Worm (Caenorhabditis elegans) whole organism, young adult: ENCODE results near the gene srlf-27.

Source experiments
- B0261.1 ChIP-seq: sonication (generic microtip); optimal IDR thresholded peaks from 2 replicates; lab custom pipeline; 2016; ENCODE audit warnings: mild to moderate bottlenecking, missing genetic modification characterization, moderate library complexity, missing compliant biosample characterization
- F23B12.7 ChIP-seq: sonication (generic microtip); optimal IDR thresholded peaks from 2 replicates; lab custom pipeline; 2017; ENCODE audit warnings: missing genetic modification characterization, mild to moderate bottlenecking, missing compliant biosample characterization, antibody characterized with exemption, moderate library complexity; ENCODE audit not compliant: insufficient read depth
- F33H1.4 ChIP-seq: fragments of 200-800 bp; sonication (Bioruptor generic); IDR thresholded peaks from 2 replicates; pipeline ENCODE4 v1.3.6; 2022; ENCODE audit warnings: missing genetic modification reagents, missing genetic modification characterization, missing compliant biosample characterization
- F57C9.4 ChIP-seq: sonication (generic microtip); optimal IDR thresholded peaks from 2 replicates; lab custom pipeline; 2017; ENCODE audit warnings: mild to moderate bottlenecking, missing genetic modification characterization, missing compliant biosample characterization
- K12H6.12 ChIP-seq: fragments of 200-800 bp; sonication (Bioruptor generic); optimal IDR thresholded peaks from 2 replicates; lab custom pipeline; 2018; ENCODE audit warnings: mild to moderate bottlenecking, missing genetic modification characterization, missing compliant biosample characterization
- T07F8.4 ChIP-seq: sonication (generic microtip); optimal IDR thresholded peaks from 2 replicates; lab custom pipeline; 2016; ENCODE audit warnings: mild to moderate bottlenecking, missing genetic modification characterization, moderate library complexity, missing compliant biosample characterization
- T26A5.8 ChIP-seq: sonication (generic microtip); optimal IDR thresholded peaks from 2 replicates; lab custom pipeline; 2016; ENCODE audit warnings: missing genetic modification characterization, missing compliant biosample characterization
- ama-1 ChIP-seq, 3 experiments: fragments of 150-350 bp in 1 of 3; sonication (generic microtip) in 2 of 3; optimal IDR thresholded peaks; 2 replicates each; lab custom pipeline; 2014 to 2018; ENCODE audit warnings: missing biosample characterization in 2 of 3, missing genetic modification characterization in 2 of 3, missing genetic modification reagents in 2 of 3
- bed-2 ChIP-seq: fragments of 200-800 bp; sonication (Bioruptor generic); IDR thresholded peaks from 2 replicates; pipeline ENCODE4 v1.3.6; 2022; ENCODE audit warnings: missing genetic modification reagents, missing genetic modification characterization, missing compliant biosample characterization
- cebp-1 ChIP-seq, 2 experiments: fragments of 200-800 bp in 1 of 2; sonication (Bioruptor generic) in 1 of 2; sonication (generic microtip) in 1 of 2; IDR thresholded peaks in 1 of 2; optimal IDR thresholded peaks in 1 of 2; 2 replicates each; pipeline versions ENCODE4 v1.3.6 to Lab custom; 2017 to 2022; ENCODE audit warnings: missing compliant biosample characterization in 2 of 2, missing genetic modification characterization in 2 of 2, mild to moderate bottlenecking in 1 of 2, missing genetic modification reagents in 1 of 2, moderate library complexity in 1 of 2
- cebp-2 ChIP-seq: fragments of 200-800 bp; sonication (Bioruptor generic); IDR thresholded peaks from 2 replicates; pipeline ENCODE4 v1.3.6; 2022; ENCODE audit warnings: missing genetic modification characterization, missing compliant biosample characterization
- ceh-27 ChIP-seq: fragments of 200-800 bp; sonication (Bioruptor generic); optimal IDR thresholded peaks from 2 replicates; lab custom pipeline; 2018; ENCODE audit warnings: mild to moderate bottlenecking, missing genetic modification characterization, moderate library complexity, missing compliant biosample characterization
- chd-7 ChIP-seq: sonication (generic microtip); optimal IDR thresholded peaks from 2 replicates; lab custom pipeline; 2016; ENCODE audit warnings: mild to moderate bottlenecking, missing genetic modification characterization, moderate library complexity, missing compliant biosample characterization
- efl-1 ChIP-seq: fragments of 150-350 bp; optimal IDR thresholded peaks from 2 replicates; lab custom pipeline; 2014; ENCODE audit warnings: missing biosample characterization, missing genetic modification reagents, missing genetic modification characterization
- egrh-3 ChIP-seq: fragments of 200-800 bp; sonication (Bioruptor generic); IDR thresholded peaks from 2 replicates; pipeline ENCODE4 v1.3.6; 2022; ENCODE audit warnings: missing genetic modification reagents, missing genetic modification characterization, missing compliant biosample characterization
- ets-4 ChIP-seq: fragments of 200-800 bp; sonication (Bioruptor generic); optimal IDR thresholded peaks from 2 replicates; lab custom pipeline; 2018; ENCODE audit warnings: mild to moderate bottlenecking, missing genetic modification characterization, missing compliant biosample characterization
- him-1 ChIP-seq: sonication (generic microtip); optimal IDR thresholded peaks from 2 replicates; lab custom pipeline; 2016; ENCODE audit warnings: missing genotype, missing genetic modification reagents, missing genetic modification characterization, missing compliant biosample characterization
- hmg-1.2 ChIP-seq: fragments of 200-800 bp; sonication (Bioruptor generic); IDR thresholded peaks from 2 replicates; pipeline ENCODE4 v1.3.6; 2022; ENCODE audit warnings: missing genetic modification reagents, missing genetic modification characterization, missing compliant biosample characterization
- lin-35 ChIP-seq, 3 experiments: fragments of 150-350 bp in 2 of 3; sonication (generic microtip) in 1 of 3; optimal IDR thresholded peaks; 2 replicates each; lab custom pipeline; 2014 to 2018; ENCODE audit warnings: missing biosample characterization in 3 of 3, missing genetic modification characterization in 3 of 3, missing genetic modification reagents in 3 of 3
- madf-10 ChIP-seq: sonication (generic microtip); optimal IDR thresholded peaks from 2 replicates; lab custom pipeline; 2016; ENCODE audit warnings: mild to moderate bottlenecking, missing genetic modification characterization, missing compliant biosample characterization
- mes-4 ChIP-seq: sonication (generic microtip); optimal IDR thresholded peaks from 2 replicates; lab custom pipeline; 2016; ENCODE audit warnings: missing genotype, missing genetic modification characterization, missing compliant biosample characterization
- nfyb-1 ChIP-seq: fragments of 200-800 bp; sonication (Bioruptor generic); IDR thresholded peaks from 2 replicates; pipeline ENCODE4 v1.3.6; 2022; ENCODE audit warnings: missing genetic modification reagents, missing genetic modification characterization, missing compliant biosample characterization
- nhr-80 ChIP-seq: sonication (generic microtip); optimal IDR thresholded peaks from 2 replicates; lab custom pipeline; 2016; ENCODE audit warnings: missing genetic modification characterization, missing compliant biosample characterization
- pha-4 ChIP-seq: fragments of 150-350 bp; sonication (generic microtip); optimal IDR thresholded peaks from 2 replicates; lab custom pipeline; 2014; ENCODE audit warnings: missing biosample characterization, missing genetic modification reagents, missing genetic modification characterization
- repo-1 ChIP-seq: sonication (generic microtip); optimal IDR thresholded peaks from 2 replicates; lab custom pipeline; 2017; ENCODE audit warnings: mild to moderate bottlenecking, missing genetic modification characterization, missing compliant biosample characterization
- rpc-1 ChIP-seq, 2 experiments: fragments of 150-350 bp in 1 of 2; sonication (generic microtip) in 1 of 2; optimal IDR thresholded peaks; 2 replicates each; lab custom pipeline; 2014 to 2018; ENCODE audit warnings: missing biosample characterization in 1 of 2, missing genetic modification characterization in 1 of 2, missing genetic modification reagents in 1 of 2, missing genotype in 1 of 2
- snpc-1.1 ChIP-seq: sonication (generic microtip); optimal IDR thresholded peaks from 2 replicates; lab custom pipeline; 2017; ENCODE audit warnings: missing genetic modification characterization, mild to moderate bottlenecking, missing compliant biosample characterization, antibody characterized with exemption, moderate library complexity, missing genotype, missing genetic modification reagents; ENCODE audit not compliant: insufficient read depth
- snpc-4 ChIP-seq, 5 experiments: fragments of 150-350 bp in 1 of 5; sonication (generic microtip) in 4 of 5; optimal IDR thresholded peaks; 2 replicates each; lab custom pipeline; 2014 to 2018; ENCODE audit warnings: missing genetic modification characterization in 5 of 5, missing biosample characterization in 3 of 5, antibody characterized with exemption in 2 of 5, mild to moderate bottlenecking in 2 of 5, missing compliant biosample characterization in 2 of 5, missing genotype in 2 of 5, moderate library complexity in 2 of 5, missing genetic modification reagents in 1 of 5
- zfh-2 ChIP-seq: fragments of 200-800 bp; sonication (Bioruptor generic); conservative IDR thresholded peaks from 2 replicates; pipeline ENCODE4 v1.3.6; 2022; ENCODE audit warnings: missing genetic modification reagents, missing genetic modification characterization, missing compliant biosample characterization
- ztf-18 ChIP-seq: sonication (generic microtip); optimal IDR thresholded peaks from 2 replicates; lab custom pipeline; 2016; ENCODE audit warnings: missing genotype, mild to moderate bottlenecking, missing genetic modification characterization, missing compliant biosample characterization

The srlf-27 gene

ce11 chrIV:14616303-14616702 lies 21.2 kb upstream of the srlf-27 start, which contains the start of gene dmd-6:
TSS of gene dmd-6 (plus strand) at chrIV:14616603.
- TF ChIP-seq bed-2 (GFP tag; lab: Robert Waterston, UW) (no peak), snpc-1.1 (tag; lab: Kevin White, UChicago) (no peak), ama-1 (optimal IDR thresholded peaks at IDR 0.05; lab: Kevin White, UChicago) (peak; percentile 46), ama-1 (GFP tag; optimal IDR thresholded peaks at IDR 0.05; lab: Kevin White, UChicago) (no peak), him-1 (tag; lab: Kevin White, UChicago) (no peak)

ce11 chrIV:14617059-14617458 lies 20.5 kb upstream of the srlf-27 start:
- TF ChIP-seq ama-1 (optimal IDR thresholded peaks at IDR 0.05; lab: Kevin White, UChicago) = peak; percentile 59
- TF ChIP-seq ama-1 (GFP tag; optimal IDR thresholded peaks at IDR 0.05; lab: Kevin White, UChicago) = no peak
- no peak for TF ChIP-seq chd-7

- TF ChIP-seq efl-1 (peak; percentile 34), rpc-1 (optimal IDR thresholded peaks at IDR 0.05; lab: Kevin White, UChicago) (no peak), rpc-1 (tag; optimal IDR thresholded peaks at IDR 0.05; lab: Kevin White, UChicago) (no peak), nhr-80 (tag; lab: Kevin White, UChicago) (peak; percentile 10), ama-1 (optimal IDR thresholded peaks at IDR 0.05; lab: Kevin White, UChicago) (peak; percentile 17), ama-1 (GFP tag; optimal IDR thresholded peaks at IDR 0.05; lab: Kevin White, UChicago) (no peak)
These were observed 20.0 kb upstream of the srlf-27 start for ce11 chrIV:14617498-14617897.

ce11 chrIV:14617985-14618384 lies 19.5 kb upstream of the srlf-27 start:
- TF ChIP-seq snpc-4 (GFP tag; optimal IDR thresholded peaks at IDR 0.05; lab: Kevin White, UChicago) (no peak), snpc-4 (tag; optimal IDR thresholded peaks at IDR 0.05; lab: Kevin White, UChicago) (peak in 2 of 4 experiments; percentile 35 to 61), B0261.1 (tag; lab: Kevin White, UChicago) (no peak), rpc-1 (optimal IDR thresholded peaks at IDR 0.05; lab: Kevin White, UChicago) (no peak), rpc-1 (tag; optimal IDR thresholded peaks at IDR 0.05; lab: Kevin White, UChicago) (no peak), T07F8.4 (tag; lab: Kevin White, UChicago) (no peak)

- peak; percentile 26 for TF ChIP-seq F57C9.4 (tag; lab: Kevin White, UChicago)
- peak; percentile 36 for TF ChIP-seq K12H6.12 (tag; lab: Kevin White, UChicago)
- TF ChIP-seq T07F8.4 (tag; lab: Kevin White, UChicago) = no peak
- TF ChIP-seq nfyb-1 (GFP tag; lab: Robert Waterston, UW) = peak; percentile 21; the same call in 1 of the 2 replicates
- TF ChIP-seq ceh-27 (GFP tag; lab: Kevin White, UChicago) = peak; percentile 1
- TF ChIP-seq mes-4 (tag; lab: Kevin White, UChicago) = no peak
- peak; percentile 34 for TF ChIP-seq repo-1 (tag; lab: Kevin White, UChicago)
- TF ChIP-seq cebp-2 (GFP tag; lab: Robert Waterston, UW) = peak; percentile 66; the same call in 1 of the 2 replicates
- TF ChIP-seq, all 124 proteins: peak for 6
These were observed 19.0 kb upstream of the srlf-27 start for ce11 chrIV:14618551-14618950.

- TF ChIP-seq nhr-80 (tag; lab: Kevin White, UChicago) (peak; percentile 20), F23B12.7 (no peak)
These were observed 17.5 kb upstream of the srlf-27 start for ce11 chrIV:14620042-14620441.

ce11 chrIV:14620543-14620942 lies 17.0 kb upstream of the srlf-27 start:
- TF ChIP-seq snpc-4 (GFP tag; optimal IDR thresholded peaks at IDR 0.05; lab: Kevin White, UChicago) (no peak), snpc-4 (tag; optimal IDR thresholded peaks at IDR 0.05; lab: Kevin White, UChicago) (peak in 1 of 4 experiments; percentile 28), pha-4 (tag; lab: Kevin White, UChicago) (peak; percentile 10), ceh-27 (GFP tag; lab: Kevin White, UChicago) (peak; percentile 12), ets-4 (GFP tag; lab: Kevin White, UChicago) (no peak), K12H6.12 (tag; lab: Kevin White, UChicago) (peak; percentile 43), egrh-3 (GFP tag; lab: Robert Waterston, UW) (0 out of 2 replicates have a peak, but pooled peaks have one; percentile 20), T26A5.8 (tag; lab: Kevin White, UChicago) (peak; percentile 25), nhr-80 (tag; lab: Kevin White, UChicago) (peak; percentile 11), ztf-18 (tag; lab: Kevin White, UChicago) (no peak), F33H1.4 (GFP tag; lab: Robert Waterston, UW) (no peak), zfh-2 (peak; percentile 44; the same call in 1 of the 2 replicates), cebp-1 (GFP tag; IDR thresholded peaks at IDR 0.05; lab: Robert Waterston, UW) (no peak), cebp-1 (tag; optimal IDR thresholded peaks at IDR 0.05; lab: Kevin White, UChicago) (peak; percentile 68), lin-35 (GFP tag; optimal IDR thresholded peaks at IDR 0.05; lab: Kevin White, UChicago) (peak in 1 of 3 experiments; percentile 51), madf-10 (tag; lab: Kevin White, UChicago) (no peak), hmg-1.2 (GFP tag; lab: Robert Waterston, UW) (peak; percentile 65; the same call in 1 of the 2 replicates)
